Worm (Caenorhabditis elegans) whole organism, L1 larva: ENCODE measurements around the gene prx-14.

ENCODE experiments used
- egl-27 ChIP-seq, 2 experiments: fragments of 150-350 bp in 1 of 2; sonication (generic microtip); optimal IDR thresholded peaks; 3 replicates each; lab custom pipeline; 2017 to 2018; ENCODE audit warnings: missing biosample characterization in 2 of 2, missing genetic modification characterization in 2 of 2, missing genetic modification reagents in 2 of 2
- elt-2 ChIP-seq: sonication (generic microtip); optimal IDR thresholded peaks from 2 replicates; lab custom pipeline; 2016; ENCODE audit warnings: missing genetic modification characterization, mild to moderate bottlenecking, inconsistent platforms, missing compliant biosample characterization, missing genetic modification reagents
- irx-1 ChIP-seq: sonication (generic microtip); optimal IDR thresholded peaks from 2 replicates; lab custom pipeline; 2016; ENCODE audit warnings: missing genetic modification characterization, missing compliant biosample characterization
- lin-15B ChIP-seq: fragments of 150-350 bp; sonication (generic microtip); optimal IDR thresholded peaks from 3 replicates; lab custom pipeline; 2014; ENCODE audit warnings: missing biosample characterization, missing genetic modification characterization
- lsy-2 ChIP-seq, 2 experiments: fragments of 150-350 bp; optimal IDR thresholded peaks; 2 replicates each; lab custom pipeline; 2014; ENCODE audit warnings: missing biosample characterization in 2 of 2, missing genetic modification characterization in 2 of 2
- nhr-76 ChIP-seq: sonication (generic microtip); optimal IDR thresholded peaks from 2 replicates; lab custom pipeline; 2017; ENCODE audit warnings: missing biosample characterization, missing genetic modification characterization
- nhr-77 ChIP-seq: fragments of 150-350 bp; optimal IDR thresholded peaks from 2 replicates; lab custom pipeline; 2014; ENCODE audit warnings: missing biosample characterization, missing genetic modification characterization
- snpc-4 ChIP-seq: fragments of 150-350 bp; optimal IDR thresholded peaks from 2 replicates; lab custom pipeline; 2014; ENCODE audit warnings: missing biosample characterization, missing genetic modification characterization
- sox-4 ChIP-seq: sonication (generic microtip); optimal IDR thresholded peaks from 2 replicates; lab custom pipeline; 2016; ENCODE audit warnings: missing genetic modification characterization, missing compliant biosample characterization
- tbx-2 ChIP-seq: sonication (generic microtip); optimal IDR thresholded peaks from 2 replicates; lab custom pipeline; 2016; ENCODE audit warnings: missing genetic modification characterization, missing compliant biosample characterization
- unc-62 ChIP-seq: fragments of 150-350 bp; optimal IDR thresholded peaks from 2 replicates; lab custom pipeline; 2014; ENCODE audit warnings: missing biosample characterization, missing genetic modification reagents, missing genetic modification characterization

ce11 chrIV:11229013-11229412 lies 46.1 kb downstream of the prx-14 start:
- TF ChIP-seq nhr-76 (tag; lab: Kevin White, UChicago) (no peak), sox-4 (tag; lab: Kevin White, UChicago) (no peak), snpc-4 (tag; lab: Kevin White, UChicago) (no peak), elt-2 (no peak), lsy-2 (tag; optimal IDR thresholded peaks at IDR 0.05; lab: Kevin White, UChicago) (no peak), egl-27 (tag; optimal IDR thresholded peaks at IDR 0.05; lab: Kevin White, UChicago) (no peak), lin-15B (tag; lab: Kevin White, UChicago) (no peak), nhr-77 (tag; lab: Kevin White, UChicago) (no peak), unc-62 (GFP tag; lab: Kevin White, UChicago) (no peak), tbx-2 (no peak), irx-1 (tag; lab: Kevin White, UChicago) (no peak)
